Worm (Caenorhabditis elegans) whole organism, midembryonic: ENCODE data around the gene Y49E10.29.

ENCODE experiments used
- T22C8.4 ChIP-seq: fragments of 200-800 bp; sonication (Bioruptor generic); IDR thresholded peaks from 2 replicates; pipeline ENCODE4 v1.3.6; 2022; ENCODE audit warnings: missing genetic modification characterization, missing compliant biosample characterization
- cog-1 ChIP-seq: sonication (generic microtip); optimal IDR thresholded peaks from 2 replicates; lab custom pipeline; 2016; ENCODE audit warnings: missing genetic modification characterization, missing compliant biosample characterization
- flt-1 ChIP-seq: fragments of 200-800 bp; sonication (Bioruptor generic); IDR thresholded peaks from 2 replicates; pipeline ENCODE4 v1.3.6; 2022; ENCODE audit warnings: missing genetic modification characterization, missing compliant biosample characterization
- klf-2 ChIP-seq: fragments of 200-800 bp; sonication (Bioruptor generic); conservative IDR thresholded peaks from 2 replicates; pipeline ENCODE4 v1.3.6; 2022; ENCODE audit warnings: missing genetic modification reagents, missing genetic modification characterization, missing compliant biosample characterization
- med-1 ChIP-seq: sonication (generic microtip); optimal IDR thresholded peaks from 2 replicates; lab custom pipeline; 2017; ENCODE audit warnings: missing genetic modification characterization, mild to moderate bottlenecking, missing compliant biosample characterization, antibody characterized with exemption, missing genetic modification reagents; ENCODE audit not compliant: insufficient read depth
- ref-1 ChIP-seq: fragments of 200-800 bp; sonication (Bioruptor generic); conservative IDR thresholded peaks from 2 replicates; pipeline ENCODE4 v1.3.6; 2022; ENCODE audit warnings: missing genetic modification reagents, missing genetic modification characterization, missing compliant biosample characterization
- tab-1 ChIP-seq: fragments of 200-800 bp; sonication (Bioruptor generic); IDR thresholded peaks from 2 replicates; pipeline ENCODE4 v1.3.6; 2022; ENCODE audit warnings: missing genetic modification characterization, missing compliant biosample characterization
- ztf-23 ChIP-seq: fragments of 200-800 bp; sonication (Bioruptor generic); IDR thresholded peaks from 2 replicates; pipeline ENCODE4 v1.3.6; 2022; ENCODE audit warnings: missing genetic modification reagents, missing genetic modification characterization, missing compliant biosample characterization
- ztf-29 ChIP-seq: fragments of 200-800 bp; sonication (Bioruptor generic); IDR thresholded peaks from 2 replicates; pipeline ENCODE4 v1.3.6; 2022; ENCODE audit warnings: missing genetic modification reagents, missing genetic modification characterization, missing compliant biosample characterization

The Y49E10.29 gene

DNA sequence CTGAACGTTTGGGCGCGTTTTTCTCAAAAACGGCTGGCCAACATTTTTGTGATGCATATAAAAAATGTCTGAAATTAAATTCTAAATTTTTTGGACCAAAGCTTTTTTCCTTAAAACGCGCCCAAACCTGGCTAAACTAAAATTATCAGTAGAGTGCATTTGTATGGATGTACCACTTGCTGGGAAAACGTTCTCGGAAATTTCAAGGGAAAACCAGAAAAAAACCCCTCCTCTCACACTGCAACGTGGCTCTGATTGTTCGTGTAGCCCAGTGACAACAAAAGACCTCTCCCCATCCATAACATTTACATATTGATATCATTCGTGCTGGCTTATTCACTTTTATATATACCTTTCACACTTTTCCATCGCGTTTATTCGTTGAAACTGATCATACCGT is at the start of gene Y49E10.29:
TSS of gene Y49E10.29 (plus strand) at position 301 of the 400 bp plus-strand sequence.
- no peak for TF ChIP-seq ztf-29 (GFP tag; lab: Robert Waterston, UW)
- no peak for TF ChIP-seq flt-1
- TF ChIP-seq med-1 (GFP tag; lab: Kevin White, UChicago): no peak
- TF ChIP-seq ref-1 (GFP tag; lab: Robert Waterston, UW): no peak
- no peak for TF ChIP-seq cog-1 (tag; lab: Kevin White, UChicago)
- no peak for TF ChIP-seq tab-1
- TF ChIP-seq T22C8.4 (GFP tag; lab: Robert Waterston, UW): no peak
- TF ChIP-seq ztf-23: no peak
- TF ChIP-seq klf-2 (GFP tag; lab: Robert Waterston, UW): no peak

ce11 chrIII:12420256-12420655 is 48.7 kb upstream of the Y49E10.29 start:
- TF ChIP-seq ztf-29 (GFP tag; lab: Robert Waterston, UW) (no peak), tab-1 (no peak), med-1 (GFP tag; lab: Kevin White, UChicago) (no peak), flt-1 (no peak), cog-1 (tag; lab: Kevin White, UChicago) (no peak), ref-1 (GFP tag; lab: Robert Waterston, UW) (no peak), T22C8.4 (GFP tag; lab: Robert Waterston, UW) (no peak), ztf-23 (no peak), klf-2 (GFP tag; lab: Robert Waterston, UW) (no peak)

DNA sequence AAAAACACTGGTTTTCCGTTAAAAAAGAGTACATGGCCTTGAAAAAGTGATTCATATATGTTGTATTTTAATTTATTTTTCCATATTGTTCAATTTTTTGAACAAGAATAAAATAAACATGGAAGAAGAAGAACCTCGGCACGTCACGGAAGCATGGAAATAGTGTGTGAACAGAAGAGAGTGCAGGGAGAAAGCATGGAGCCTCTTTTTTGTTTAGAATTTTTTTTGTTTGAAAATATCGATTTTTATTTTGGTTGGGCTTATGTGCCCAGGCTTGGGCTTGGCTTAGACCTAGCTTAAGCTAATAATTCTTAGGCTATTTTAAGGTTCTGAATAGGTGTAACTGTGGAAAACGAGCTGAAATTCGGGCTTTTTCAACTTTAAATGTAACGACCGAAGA is 47.3 kb upstream of the Y49E10.29 start, which contains the start of gene tat-1:
TSS of gene tat-1 (minus strand) at position 11 of the 400 bp plus-strand sequence.
- no peak for TF ChIP-seq tab-1
- no peak for TF ChIP-seq cog-1 (tag; lab: Kevin White, UChicago)
- no peak for TF ChIP-seq med-1 (GFP tag; lab: Kevin White, UChicago)
- TF ChIP-seq ztf-23: no peak
- no peak for TF ChIP-seq ztf-29 (GFP tag; lab: Robert Waterston, UW)
- TF ChIP-seq T22C8.4 (GFP tag; lab: Robert Waterston, UW): no peak
- TF ChIP-seq ref-1 (GFP tag; lab: Robert Waterston, UW): no peak
- no peak for TF ChIP-seq flt-1
- TF ChIP-seq klf-2 (GFP tag; lab: Robert Waterston, UW): no peak

ce11 chrIII:12424066-12424465 is 44.9 kb upstream of the Y49E10.29 start:
- TF ChIP-seq ztf-23: no peak
- TF ChIP-seq flt-1: no peak
- no peak for TF ChIP-seq tab-1
- no peak for TF ChIP-seq ref-1 (GFP tag; lab: Robert Waterston, UW)
- no peak for TF ChIP-seq klf-2 (GFP tag; lab: Robert Waterston, UW)
- TF ChIP-seq ztf-29 (GFP tag; lab: Robert Waterston, UW): no peak
- no peak for TF ChIP-seq med-1 (GFP tag; lab: Kevin White, UChicago)
- no peak for TF ChIP-seq cog-1 (tag; lab: Kevin White, UChicago)

- TF ChIP-seq T22C8.4 (GFP tag; lab: Robert Waterston, UW) (no peak), klf-2 (GFP tag; lab: Robert Waterston, UW) (no peak), cog-1 (tag; lab: Kevin White, UChicago) (no peak), ref-1 (GFP tag; lab: Robert Waterston, UW) (no peak), flt-1 (no peak), ztf-23 (no peak), tab-1 (no peak), med-1 (GFP tag; lab: Kevin White, UChicago) (no peak), ztf-29 (GFP tag; lab: Robert Waterston, UW) (no peak)
Observed at ce11 chrIII:12424663-12425062, 44.3 kb upstream of the Y49E10.29 start.

DNA sequence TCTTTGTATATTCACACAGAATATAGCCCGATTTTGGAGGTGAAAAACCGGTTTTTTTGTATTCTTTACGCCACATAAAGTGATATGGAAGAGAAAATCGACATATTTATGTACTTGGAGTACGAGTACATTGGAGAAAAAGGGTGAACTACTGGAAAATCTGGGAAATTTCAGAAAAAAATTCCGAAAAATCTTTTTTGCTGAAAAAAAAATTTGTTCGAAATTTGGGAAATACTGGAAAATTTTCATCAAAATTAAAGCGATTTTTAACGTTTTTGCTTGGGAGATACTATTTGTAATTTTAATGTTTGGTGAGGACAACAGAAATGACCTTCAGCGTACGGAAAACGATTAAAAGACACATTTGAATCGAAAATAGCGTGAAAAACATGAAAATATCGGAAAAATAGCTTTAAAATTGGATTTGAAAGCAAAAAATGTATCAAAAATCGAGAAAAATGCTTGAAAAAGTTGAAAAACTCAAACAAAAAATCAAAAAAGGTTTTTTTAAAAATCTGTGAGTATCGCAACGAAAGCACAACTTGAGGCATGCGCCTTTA is 43.0 kb upstream of the Y49E10.29 start:
- TF ChIP-seq tab-1: no peak
- TF ChIP-seq ztf-23: no peak
- TF ChIP-seq cog-1 (tag; lab: Kevin White, UChicago): no peak
- no peak for TF ChIP-seq ref-1 (GFP tag; lab: Robert Waterston, UW)
- no peak for TF ChIP-seq med-1 (GFP tag; lab: Kevin White, UChicago)
- no peak for TF ChIP-seq flt-1

- TF ChIP-seq T22C8.4 (GFP tag; lab: Robert Waterston, UW): no peak
- TF ChIP-seq tab-1: no peak
- no peak for TF ChIP-seq klf-2 (GFP tag; lab: Robert Waterston, UW)
- no peak for TF ChIP-seq ref-1 (GFP tag; lab: Robert Waterston, UW)
- no peak for TF ChIP-seq ztf-29 (GFP tag; lab: Robert Waterston, UW)
- no peak for TF ChIP-seq ztf-23
- no peak for TF ChIP-seq cog-1 (tag; lab: Kevin White, UChicago)
- no peak for TF ChIP-seq med-1 (GFP tag; lab: Kevin White, UChicago)
- no peak for TF ChIP-seq flt-1
Observed at ce11 chrIII:12426558-12426957, 42.4 kb upstream of the Y49E10.29 start, which contains the start of gene pie-1. Gene pie-1, plus strand, starts transcription at chrIII:12426893.

- TF ChIP-seq flt-1: no peak
- TF ChIP-seq ztf-29 (GFP tag; lab: Robert Waterston, UW): no peak
- TF ChIP-seq med-1 (GFP tag; lab: Kevin White, UChicago): no peak
- TF ChIP-seq tab-1: no peak
- TF ChIP-seq ztf-23: no peak
- no peak for TF ChIP-seq klf-2 (GFP tag; lab: Robert Waterston, UW)
- TF ChIP-seq cog-1 (tag; lab: Kevin White, UChicago): no peak
- TF ChIP-seq ref-1 (GFP tag; lab: Robert Waterston, UW): no peak
- no peak for TF ChIP-seq T22C8.4 (GFP tag; lab: Robert Waterston, UW)
Observed at ce11 chrIII:12427527-12428263, 41.3 kb upstream of the Y49E10.29 start.

- TF ChIP-seq ztf-29 (GFP tag; lab: Robert Waterston, UW): no peak
- TF ChIP-seq cog-1 (tag; lab: Kevin White, UChicago): no peak
- TF ChIP-seq tab-1: no peak
- no peak for TF ChIP-seq T22C8.4 (GFP tag; lab: Robert Waterston, UW)
- TF ChIP-seq med-1 (GFP tag; lab: Kevin White, UChicago): no peak
- no peak for TF ChIP-seq flt-1
- TF ChIP-seq ref-1 (GFP tag; lab: Robert Waterston, UW): no peak
- TF ChIP-seq klf-2 (GFP tag; lab: Robert Waterston, UW): no peak
- TF ChIP-seq ztf-23: no peak
Observed at ce11 chrIII:12428264-12428627, 40.7 kb upstream of the Y49E10.29 start.
